Worm (Caenorhabditis elegans) whole organism, mixed stage, embryonic: ENCODE results near the gene F25G6.8.
"Not testable (repeated sequence)": the region's sequence is repeated elsewhere in the genome, so short reads cannot be mapped to it uniquely, and the experiment has no call there.

ENCODE experiments used
- M03D4.4 ChIP-seq: sonication (generic microtip); optimal IDR thresholded peaks from 2 replicates; lab custom pipeline; 2017; ENCODE audit warnings: mild to moderate bottlenecking, missing genetic modification characterization, missing compliant biosample characterization
- blmp-1 ChIP-seq: fragments of 150-350 bp; optimal IDR thresholded peaks from 2 replicates; lab custom pipeline; 2014; ENCODE audit warnings: missing biosample characterization, missing genetic modification characterization
- ceh-39 ChIP-seq: fragments of 150-350 bp; optimal IDR thresholded peaks from 2 replicates; lab custom pipeline; 2014; ENCODE audit warnings: missing biosample characterization, missing genetic modification characterization
- cnd-1 ChIP-seq: fragments of 200-800 bp; sonication (Bioruptor generic); optimal IDR thresholded peaks from 2 replicates; lab custom pipeline; 2018; ENCODE audit warnings: mild to moderate bottlenecking, missing genetic modification characterization, missing compliant biosample characterization
- elt-1 ChIP-seq: sonication (generic microtip); optimal IDR thresholded peaks from 2 replicates; lab custom pipeline; 2017; ENCODE audit warnings: missing genetic modification characterization, mild to moderate bottlenecking, missing compliant biosample characterization, antibody characterized with exemption, moderate library complexity, borderline replicate concordance; ENCODE audit not compliant: insufficient read depth
- elt-3 ChIP-seq: fragments of 150-350 bp; optimal IDR thresholded peaks from 2 replicates; lab custom pipeline; 2014; ENCODE audit warnings: missing biosample characterization, missing genetic modification characterization
- ham-2 ChIP-seq: fragments of 200-800 bp; sonication (Bioruptor generic); optimal IDR thresholded peaks from 2 replicates; lab custom pipeline; 2018; ENCODE audit warnings: mild to moderate bottlenecking, missing genetic modification characterization, missing compliant biosample characterization
- hlh-1 ChIP-seq: fragments of 150-350 bp; optimal IDR thresholded peaks from 2 replicates; lab custom pipeline; 2014; ENCODE audit warnings: missing biosample characterization, missing genetic modification reagents, missing genetic modification characterization
- lin-32 ChIP-seq: fragments of 200-800 bp; sonication (Bioruptor generic); optimal IDR thresholded peaks from 2 replicates; lab custom pipeline; 2018; ENCODE audit warnings: mild to moderate bottlenecking, missing genetic modification characterization, missing compliant biosample characterization
- mep-1 ChIP-seq: fragments of 150-350 bp; optimal IDR thresholded peaks from 2 replicates; lab custom pipeline; 2017; ENCODE audit warnings: missing biosample characterization, missing genetic modification reagents, missing genetic modification characterization, inconsistent platforms
- mls-2 ChIP-seq: sonication (generic microtip); optimal IDR thresholded peaks from 2 replicates; lab custom pipeline; 2016; ENCODE audit warnings: mild to moderate bottlenecking, missing genetic modification characterization, moderate library complexity, missing compliant biosample characterization
- nhr-12 ChIP-seq: fragments of 150-350 bp; optimal IDR thresholded peaks from 2 replicates; lab custom pipeline; 2014; ENCODE audit warnings: missing biosample characterization, missing genetic modification characterization
- nhr-2 ChIP-seq: fragments of 150-350 bp; optimal IDR thresholded peaks from 2 replicates; lab custom pipeline; 2014; ENCODE audit warnings: missing biosample characterization, missing genetic modification characterization
- nhr-28 ChIP-seq: fragments of 150-350 bp; optimal IDR thresholded peaks from 2 replicates; lab custom pipeline; 2014; ENCODE audit warnings: missing biosample characterization, missing genetic modification characterization
- pha-4 ChIP-seq: fragments of 150-350 bp; optimal IDR thresholded peaks from 2 replicates; lab custom pipeline; 2018; ENCODE audit warnings: missing biosample characterization, missing genetic modification reagents, missing genetic modification characterization
- snpc-4 ChIP-seq: fragments of 150-350 bp; optimal IDR thresholded peaks from 2 replicates; lab custom pipeline; 2014; ENCODE audit warnings: missing biosample characterization, missing genetic modification characterization
- sptf-1 ChIP-seq: sonication (generic microtip); optimal IDR thresholded peaks from 2 replicates; lab custom pipeline; 2017; ENCODE audit warnings: mild to moderate bottlenecking, missing genetic modification characterization, moderate library complexity, missing compliant biosample characterization
- unc-120 ChIP-seq: sonication (generic microtip); optimal IDR thresholded peaks from 2 replicates; lab custom pipeline; 2017; ENCODE audit warnings: missing genetic modification characterization, missing compliant biosample characterization; ENCODE audit not compliant: poor library complexity, severe bottlenecking
- unc-39 ChIP-seq: fragments of 150-350 bp; optimal IDR thresholded peaks from 2 replicates; lab custom pipeline; 2014; ENCODE audit warnings: missing biosample characterization, missing genetic modification characterization
- unc-62 ChIP-seq: fragments of 150-350 bp; optimal IDR thresholded peaks from 2 replicates; lab custom pipeline; 2014; ENCODE audit warnings: missing biosample characterization, missing genetic modification reagents, missing genetic modification characterization
- zip-8 ChIP-seq: fragments of 150-350 bp; optimal IDR thresholded peaks from 2 replicates; lab custom pipeline; 2014; ENCODE audit warnings: missing biosample characterization, missing genetic modification characterization
- ztf-11 ChIP-seq: fragments of 150-350 bp; optimal IDR thresholded peaks from 2 replicates; lab custom pipeline; 2014; ENCODE audit warnings: missing biosample characterization, missing genetic modification characterization

Gene F25G6.8

ce11 chrV:8545531-8546224 is 19.3 kb downstream of the F25G6.8 start, which contains the start of the genes slc-17.8 and asns-1:
TSS of gene slc-17.8 (minus strand) at chrV:8545581.
TSS of gene asns-1 (plus strand) at chrV:8546174.
- no peak for TF ChIP-seq nhr-12 (tag; lab: Kevin White, UChicago)
- peak; percentile 37 for TF ChIP-seq unc-120

ce11 chrV:8537031-8537430 is 27.9 kb downstream of the F25G6.8 start, which contains the start of gene otpl-4:
TSS of gene otpl-4 (plus strand) at chrV:8537331.
- TF ChIP-seq mep-1 (tag; lab: Kevin White, UChicago), result no peak
- no peak for TF ChIP-seq elt-3 (tag; lab: Kevin White, UChicago)
- TF ChIP-seq lin-32, result no peak
- TF ChIP-seq unc-62, result no peak
- TF ChIP-seq blmp-1 (tag; lab: Kevin White, UChicago), result no peak
- TF ChIP-seq elt-1 (tag; lab: Kevin White, UChicago), result no peak
- no peak for TF ChIP-seq unc-39
- no peak for TF ChIP-seq ztf-11 (tag; lab: Kevin White, UChicago)
- TF ChIP-seq nhr-2 (tag; lab: Kevin White, UChicago), result no peak

ce11 chrV:8536213-8536612 is 28.8 kb downstream of the F25G6.8 start, which contains the start of gene his-39:
TSS of gene his-39 (plus strand) at chrV:8536513.
- no peak for TF ChIP-seq blmp-1 (tag; lab: Kevin White, UChicago)
- TF ChIP-seq, all 35 proteins: peak for 0

- TF ChIP-seq cnd-1 (tag; lab: Kevin White, UChicago) (peak; percentile 64), pha-4 (tag; lab: Kevin White, UChicago) (peak; percentile 1), mls-2 (tag; lab: Kevin White, UChicago) (peak; percentile 13)
Observed at ce11 chrV:8534534-8535283, 30.3 kb downstream of the F25G6.8 start, which contains the start of the genes his-6 and his-5. TSS of gene his-6 (minus strand) at chrV:8534977. TSS of gene his-5 (plus strand) at chrV:8535214.

DNA sequence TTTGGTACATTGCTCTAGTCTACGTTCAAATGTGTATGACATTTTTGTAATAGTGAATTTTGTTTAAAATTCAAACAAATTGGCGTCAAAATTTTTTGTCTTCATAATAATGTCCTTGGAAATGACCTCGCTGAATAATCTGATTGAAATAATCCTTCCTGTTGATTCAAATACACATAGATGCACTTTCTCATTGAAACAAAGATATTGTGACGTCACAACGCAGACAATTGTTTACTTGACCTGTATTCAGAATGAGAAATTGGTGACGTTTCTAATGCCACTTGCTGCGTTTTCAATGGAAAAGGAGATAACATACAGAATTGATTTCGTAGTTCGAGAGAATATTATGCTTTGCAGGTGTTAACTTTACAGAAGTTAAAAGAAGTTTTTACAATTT is 31.1 kb downstream of the F25G6.8 start:
- TF ChIP-seq ceh-39, result no peak
- peak; percentile 70 for TF ChIP-seq zip-8 (tag; lab: Kevin White, UChicago)
- TF ChIP-seq elt-3 (tag; lab: Kevin White, UChicago), result no peak
- TF ChIP-seq unc-39, result no peak
- no peak for TF ChIP-seq cnd-1 (tag; lab: Kevin White, UChicago)
- no peak for TF ChIP-seq unc-120

DNA sequence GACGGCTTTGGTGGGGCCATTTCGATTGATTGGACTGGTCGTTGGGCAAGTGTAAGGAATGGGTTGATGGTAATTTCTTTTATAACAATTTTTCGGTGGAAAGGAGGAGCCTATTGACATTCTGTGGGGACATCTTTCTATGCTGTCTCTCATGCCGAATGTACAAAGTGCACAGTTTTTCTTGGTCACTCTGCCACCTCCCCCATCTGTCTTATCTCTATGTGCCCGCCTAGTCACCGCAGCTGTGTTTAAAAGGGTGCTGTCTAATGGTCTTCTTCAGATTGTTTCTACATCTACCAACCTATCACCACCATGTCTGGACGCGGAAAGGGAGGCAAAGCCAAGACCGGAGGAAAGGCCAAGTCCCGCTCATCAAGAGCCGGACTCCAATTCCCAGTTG is 31.9 kb downstream of the F25G6.8 start, which contains the start of the genes his-8 and his-7:
TSS of gene his-8 (minus strand) at position 20 of the 400 bp plus-strand sequence.
TSS of gene his-7 (plus strand) at position 313 of the 400 bp plus-strand sequence.
- not testable (repeated sequence) for TF ChIP-seq M03D4.4 (tag; lab: Kevin White, UChicago); ham-2 (GFP tag; lab: Kevin White, UChicago); nhr-12 (tag; lab: Kevin White, UChicago)

- TF ChIP-seq pha-4 (tag; lab: Kevin White, UChicago), result no peak
- no peak for TF ChIP-seq lin-32
Observed at ce11 chrV:8529219-8529618, 35.8 kb downstream of the F25G6.8 start, which contains the start of gene otpl-5. TSS of gene otpl-5 (plus strand) at chrV:8529519.

ce11 chrV:8525774-8526173 is 39.2 kb downstream of the F25G6.8 start, which contains the start of gene otpl-6:
TSS of gene otpl-6 (plus strand) at chrV:8526074.
- no peak for TF ChIP-seq nhr-28
- no peak for TF ChIP-seq sptf-1 (tag; lab: Kevin White, UChicago)
- no peak for TF ChIP-seq ham-2 (GFP tag; lab: Kevin White, UChicago)
- TF ChIP-seq hlh-1 (tag; lab: Kevin White, UChicago), result no peak
- TF ChIP-seq snpc-4 (tag; lab: Kevin White, UChicago), result no peak
- TF ChIP-seq mls-2 (tag; lab: Kevin White, UChicago), result no peak
- no peak for TF ChIP-seq ztf-11 (tag; lab: Kevin White, UChicago)
- TF ChIP-seq lin-32, result no peak
- no peak for TF ChIP-seq cnd-1 (tag; lab: Kevin White, UChicago)
- TF ChIP-seq mep-1 (tag; lab: Kevin White, UChicago), result no peak
- no peak for TF ChIP-seq zip-8 (tag; lab: Kevin White, UChicago)
